Worm (Caenorhabditis elegans) whole organism, late embryonic: Measurements from ENCODE around the gene srp-1.

ENCODE experiments used
- F13H6.1 ChIP-seq: sonication (generic microtip); optimal IDR thresholded peaks from 2 replicates; lab custom pipeline; 2016; ENCODE audit warnings: missing genetic modification characterization, missing compliant biosample characterization
- K02D7.2 ChIP-seq: sonication (generic microtip); optimal IDR thresholded peaks from 2 replicates; lab custom pipeline; 2017; ENCODE audit warnings: mild to moderate bottlenecking, missing genetic modification characterization, missing compliant biosample characterization
- K09A11.1 ChIP-seq: sonication (generic microtip); optimal IDR thresholded peaks from 2 replicates; lab custom pipeline; 2017; ENCODE audit warnings: antibody characterized with exemption, mild to moderate bottlenecking, missing genetic modification characterization, missing compliant biosample characterization; ENCODE audit not compliant: insufficient read depth
- T23F11.4 ChIP-seq: fragments of 200-800 bp; sonication (Bioruptor generic); optimal IDR thresholded peaks from 2 replicates; lab custom pipeline; 2018; ENCODE audit warnings: mild to moderate bottlenecking, missing genetic modification characterization, missing compliant biosample characterization
- ahr-1 ChIP-seq: sonication (generic microtip); optimal IDR thresholded peaks from 2 replicates; lab custom pipeline; 2016; ENCODE audit warnings: missing genetic modification characterization, missing compliant biosample characterization
- ama-1 ChIP-seq: fragments of 150-350 bp; optimal IDR thresholded peaks from 2 replicates; lab custom pipeline; 2014
- ceh-14 ChIP-seq: sonication (generic microtip); optimal IDR thresholded peaks from 2 replicates; lab custom pipeline; 2016; ENCODE audit warnings: missing genotype, missing genetic modification characterization, missing compliant biosample characterization
- ceh-18 ChIP-seq: sonication (generic microtip); optimal IDR thresholded peaks from 2 replicates; lab custom pipeline; 2016; ENCODE audit warnings: missing genetic modification characterization, missing compliant biosample characterization
- ceh-22 ChIP-seq: sonication (generic microtip); optimal IDR thresholded peaks from 2 replicates; lab custom pipeline; 2017; ENCODE audit warnings: missing biosample characterization, missing genetic modification characterization
- ceh-30 ChIP-seq: fragments of 150-350 bp; optimal IDR thresholded peaks from 2 replicates; lab custom pipeline; 2014; ENCODE audit warnings: missing biosample characterization, missing genetic modification characterization
- ceh-31 ChIP-seq: sonication (generic microtip); optimal IDR thresholded peaks from 2 replicates; lab custom pipeline; 2016; ENCODE audit warnings: missing genetic modification characterization, missing compliant biosample characterization
- ceh-45 ChIP-seq: fragments of 200-800 bp; sonication (Bioruptor generic); IDR thresholded peaks from 2 replicates; pipeline ENCODE4 v1.3.6; 2022; ENCODE audit warnings: missing genetic modification reagents, missing genetic modification characterization, missing compliant biosample characterization
- ceh-48 ChIP-seq: sonication (generic microtip); optimal IDR thresholded peaks from 2 replicates; lab custom pipeline; 2016; ENCODE audit warnings: missing genetic modification characterization, inconsistent platforms, missing compliant biosample characterization
- ceh-9 ChIP-seq: sonication (generic microtip); optimal IDR thresholded peaks from 2 replicates; lab custom pipeline; 2016; ENCODE audit warnings: mild to moderate bottlenecking, missing genetic modification characterization, inconsistent platforms, missing compliant biosample characterization
- che-1 ChIP-seq: sonication (generic microtip); optimal IDR thresholded peaks from 2 replicates; lab custom pipeline; 2016; ENCODE audit warnings: mild to moderate bottlenecking, missing genetic modification characterization, missing compliant biosample characterization
- dve-1 ChIP-seq: sonication (generic microtip); optimal IDR thresholded peaks from 2 replicates; lab custom pipeline; 2017; ENCODE audit warnings: antibody characterized with exemption, mild to moderate bottlenecking, missing genetic modification characterization, missing compliant biosample characterization
- elt-4 ChIP-seq: sonication (generic microtip); optimal IDR thresholded peaks from 2 replicates; lab custom pipeline; 2016; ENCODE audit warnings: missing genetic modification characterization, missing compliant biosample characterization
- fax-1 ChIP-seq: sonication (generic microtip); optimal IDR thresholded peaks from 2 replicates; lab custom pipeline; 2016; ENCODE audit warnings: missing genotype, missing genetic modification characterization, missing compliant biosample characterization
- gmeb-2 ChIP-seq: sonication (generic microtip); optimal IDR thresholded peaks from 2 replicates; lab custom pipeline; 2016; ENCODE audit warnings: missing genetic modification characterization, inconsistent platforms, missing compliant biosample characterization
- hlh-13 ChIP-seq: fragments of 200-800 bp; sonication (Bioruptor generic); optimal IDR thresholded peaks from 2 replicates; lab custom pipeline; 2018; ENCODE audit warnings: mild to moderate bottlenecking, missing genetic modification characterization, missing compliant biosample characterization
- hlh-30 ChIP-seq: sonication (generic microtip); optimal IDR thresholded peaks from 2 replicates; lab custom pipeline; 2017; ENCODE audit warnings: antibody characterized with exemption, missing genetic modification characterization, missing compliant biosample characterization; ENCODE audit not compliant: insufficient read depth
- hlh-6 ChIP-seq: sonication (generic microtip); optimal IDR thresholded peaks from 2 replicates; lab custom pipeline; 2016; ENCODE audit warnings: missing genotype, missing genetic modification characterization, missing compliant biosample characterization
- lim-6 ChIP-seq: sonication (generic microtip); optimal IDR thresholded peaks from 2 replicates; lab custom pipeline; 2016; ENCODE audit warnings: missing genetic modification characterization, missing compliant biosample characterization
- madf-2 ChIP-seq: sonication (generic microtip); optimal IDR thresholded peaks from 2 replicates; lab custom pipeline; 2017; ENCODE audit warnings: missing genetic modification characterization, missing compliant biosample characterization
- mec-3 ChIP-seq: sonication (generic microtip); optimal IDR thresholded peaks from 2 replicates; lab custom pipeline; 2016; ENCODE audit warnings: borderline replicate concordance, missing genetic modification characterization, missing compliant biosample characterization
- nfya-1 ChIP-seq: sonication (generic microtip); optimal IDR thresholded peaks from 2 replicates; lab custom pipeline; 2017; ENCODE audit warnings: missing genetic modification characterization, mild to moderate bottlenecking, missing compliant biosample characterization, antibody characterized with exemption, moderate library complexity
- npax-4 ChIP-seq: sonication (generic microtip); optimal IDR thresholded peaks from 2 replicates; lab custom pipeline; 2016; ENCODE audit warnings: missing genetic modification characterization, missing compliant biosample characterization
- pha-2 ChIP-seq: sonication (generic microtip); optimal IDR thresholded peaks from 2 replicates; lab custom pipeline; 2017; ENCODE audit warnings: mild to moderate bottlenecking, missing genetic modification characterization, missing compliant biosample characterization
- pqm-1 ChIP-seq: sonication (generic microtip); optimal IDR thresholded peaks from 2 replicates; lab custom pipeline; 2016; ENCODE audit warnings: missing genetic modification characterization, missing compliant biosample characterization
- pros-1 ChIP-seq: fragments of 150-350 bp; optimal IDR thresholded peaks from 2 replicates; lab custom pipeline; 2014; ENCODE audit warnings: missing biosample characterization, missing genetic modification reagents, missing genetic modification characterization
- ref-2 ChIP-seq: sonication (generic microtip); optimal IDR thresholded peaks from 2 replicates; lab custom pipeline; 2016; ENCODE audit warnings: missing genetic modification characterization, missing compliant biosample characterization
- rnt-1 ChIP-seq: sonication (generic microtip); optimal IDR thresholded peaks from 2 replicates; lab custom pipeline; 2016; ENCODE audit warnings: missing genetic modification characterization, missing compliant biosample characterization
- sdc-2 ChIP-seq: sonication (generic microtip); optimal IDR thresholded peaks from 2 replicates; lab custom pipeline; 2016; ENCODE audit warnings: missing genotype, missing genetic modification characterization, missing compliant biosample characterization
- sox-4 ChIP-seq: sonication (generic microtip); optimal IDR thresholded peaks from 2 replicates; lab custom pipeline; 2017; ENCODE audit warnings: mild to moderate bottlenecking, missing genetic modification characterization, inconsistent platforms, missing compliant biosample characterization
- syd-9 ChIP-seq: sonication (generic microtip); optimal IDR thresholded peaks from 2 replicates; lab custom pipeline; 2016; ENCODE audit warnings: mild to moderate bottlenecking, missing genetic modification characterization, moderate library complexity, missing compliant biosample characterization
- tbx-7 ChIP-seq: sonication (generic microtip); optimal IDR thresholded peaks from 2 replicates; lab custom pipeline; 2016; ENCODE audit warnings: missing genotype, missing genetic modification characterization, missing compliant biosample characterization
- ttx-3 ChIP-seq: sonication (generic microtip); optimal IDR thresholded peaks from 2 replicates; lab custom pipeline; 2016; ENCODE audit warnings: missing genetic modification reagents, missing genetic modification characterization, missing compliant biosample characterization
- ztf-16 ChIP-seq: sonication (generic microtip); optimal IDR thresholded peaks from 2 replicates; lab custom pipeline; 2017; ENCODE audit warnings: missing genetic modification characterization, missing compliant biosample characterization

srp-1 gene

DNA sequence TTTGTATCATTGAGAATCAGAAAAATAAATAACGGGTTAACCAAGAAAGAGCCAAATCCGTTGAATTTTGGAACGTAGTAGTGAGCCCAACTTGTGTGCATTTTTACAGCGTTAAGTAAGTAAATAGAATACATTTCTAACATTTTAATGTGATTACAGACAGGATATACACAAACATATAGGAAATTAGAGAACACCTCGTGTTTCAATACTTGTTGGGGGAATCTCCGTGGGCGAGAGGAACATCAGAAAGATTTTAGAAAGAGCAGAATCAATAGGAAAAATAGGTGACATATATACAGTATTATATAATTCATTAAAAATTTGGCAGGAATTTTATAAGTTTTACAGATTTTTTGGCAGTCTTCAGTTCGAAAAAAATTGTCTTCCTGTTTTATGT lies 14.3 kb upstream of the srp-1 start, which contains the start of gene srj-24:
Gene srj-24 (minus strand): TSS at position 101 of the 400 bp plus-strand sequence.
- no peak for TF ChIP-seq dve-1 (tag; lab: Kevin White, UChicago)
- TF ChIP-seq fax-1 (tag; lab: Kevin White, UChicago) = no peak
- no peak for TF ChIP-seq ceh-22
- no peak for TF ChIP-seq lim-6

DNA sequence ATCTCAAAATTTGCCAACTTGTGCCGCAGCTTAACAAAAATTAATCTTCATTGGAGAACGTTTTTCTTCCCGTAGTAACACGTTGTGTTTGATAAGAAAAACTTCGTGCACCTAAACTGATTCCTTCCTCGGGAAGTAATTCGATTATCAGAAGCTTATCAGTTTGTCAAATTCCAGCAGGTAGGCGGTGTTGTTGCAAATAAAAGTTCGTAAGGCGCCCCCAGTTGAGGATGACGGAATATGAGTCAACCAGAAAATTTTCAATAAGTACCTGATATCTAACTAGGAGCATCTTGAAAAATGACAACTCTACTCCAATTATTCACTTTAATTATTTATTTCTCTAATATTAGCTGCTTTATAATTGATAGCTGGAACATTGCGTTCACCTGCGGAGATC lies 11.3 kb upstream of the srp-1 start, which contains the start of gene C05E4.7:
Gene C05E4.7 (plus strand): TSS at position 301 of the 400 bp plus-strand sequence.
- TF ChIP-seq K02D7.2 (tag; lab: Kevin White, UChicago) = no peak
- TF ChIP-seq pha-2 (tag; lab: Kevin White, UChicago) = no peak
- TF ChIP-seq ceh-48 (tag; lab: Kevin White, UChicago) = no peak
- TF ChIP-seq ztf-16 (tag; lab: Kevin White, UChicago) = no peak
- TF ChIP-seq syd-9 (tag; lab: Kevin White, UChicago) = no peak
- TF ChIP-seq rnt-1 = no peak
- no peak for TF ChIP-seq ttx-3 (tag; lab: Kevin White, UChicago)

DNA sequence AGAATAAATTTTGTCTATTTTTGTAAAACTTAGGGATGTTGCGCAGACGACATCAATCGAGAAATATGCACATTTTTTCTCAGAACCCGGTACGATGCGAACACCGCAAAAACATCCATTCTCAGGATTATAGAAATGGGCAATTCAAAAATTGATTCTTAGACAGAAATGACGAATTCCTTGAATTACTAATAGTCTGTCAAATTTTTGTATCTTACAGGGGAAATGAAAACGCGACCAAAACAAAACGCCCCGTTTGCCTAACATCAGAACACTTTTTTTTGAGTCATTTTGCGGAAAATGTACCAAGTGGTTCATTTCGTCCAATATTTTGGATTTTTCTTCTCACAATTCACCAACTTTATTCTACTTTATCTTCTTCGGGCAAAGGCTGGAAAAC lies 9.7 kb upstream of the srp-1 start, which contains the start of gene str-134:
Gene str-134 (plus strand): TSS at position 301 of the 400 bp plus-strand sequence.
- TF ChIP-seq npax-4 (tag; lab: Kevin White, UChicago) (no peak), lim-6 (no peak), che-1 (tag; lab: Kevin White, UChicago) (no peak), ref-2 (no peak), ahr-1 (tag; lab: Kevin White, UChicago) (no peak), mec-3 (tag; lab: Kevin White, UChicago) (no peak), K09A11.1 (no peak), ttx-3 (tag; lab: Kevin White, UChicago) (no peak), ceh-18 (tag; lab: Kevin White, UChicago) (no peak), tbx-7 (tag; lab: Kevin White, UChicago) (no peak)

DNA sequence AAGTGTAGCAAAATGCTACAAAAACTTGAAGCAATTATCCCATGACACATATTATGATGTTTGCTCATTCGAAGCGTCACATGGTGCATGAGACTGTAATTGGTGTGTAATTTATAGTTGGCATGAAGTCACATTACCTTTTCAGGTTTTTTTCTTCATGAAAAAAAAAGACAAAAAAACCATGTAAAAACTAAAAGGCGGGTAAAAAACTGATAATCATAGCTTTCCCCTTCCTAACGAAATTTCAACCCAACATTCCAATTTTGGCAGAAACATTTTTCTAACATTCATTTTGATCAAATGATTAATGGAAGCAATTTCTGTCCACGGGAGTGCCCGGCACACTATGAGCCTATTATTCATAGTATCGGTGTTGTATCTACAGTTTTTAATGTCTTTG lies 5.0 kb upstream of the srp-1 start, which contains the start of gene sri-4:
Gene sri-4 (plus strand): TSS at position 301 of the 400 bp plus-strand sequence.
- TF ChIP-seq pqm-1 (no peak), hlh-6 (tag; lab: Kevin White, UChicago) (no peak), T23F11.4 (no peak), ahr-1 (tag; lab: Kevin White, UChicago) (no peak), ama-1 (lab: Kevin White, UChicago) (no peak), tbx-7 (tag; lab: Kevin White, UChicago) (no peak), ceh-45 (no peak), K09A11.1 (no peak), hlh-30 (tag; lab: Kevin White, UChicago) (no peak)

DNA sequence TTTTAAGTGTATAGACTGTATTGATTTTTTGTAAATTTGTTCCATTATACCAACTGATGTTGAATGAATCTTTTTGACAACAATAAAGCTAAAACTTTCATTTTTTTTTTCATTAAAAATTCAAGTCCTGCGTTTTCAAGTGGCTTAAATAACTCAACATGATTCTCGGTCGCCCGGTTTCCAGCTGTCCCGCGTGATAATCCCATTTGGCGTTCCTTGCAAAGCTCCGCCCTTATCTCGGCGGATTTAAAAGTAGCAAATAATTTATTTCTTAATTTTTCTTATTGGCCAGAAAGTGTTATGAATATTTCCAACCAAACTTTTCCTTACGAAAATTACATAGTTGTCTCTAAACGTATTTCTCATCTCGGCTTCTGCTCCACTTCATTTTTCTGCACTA lies 3.1 kb downstream of the srp-1 start, which contains the start of gene str-20:
Gene str-20 (plus strand): TSS at position 301 of the 400 bp plus-strand sequence.
- TF ChIP-seq sdc-2 (tag; lab: Kevin White, UChicago) = no peak
- no peak for TF ChIP-seq T23F11.4
- no peak for TF ChIP-seq hlh-13 (GFP tag; lab: Kevin White, UChicago)
- TF ChIP-seq gmeb-2 (tag; lab: Kevin White, UChicago) = no peak
- TF ChIP-seq ceh-30 = no peak
- TF ChIP-seq F13H6.1 (tag; lab: Kevin White, UChicago) = no peak
- TF ChIP-seq madf-2 (tag; lab: Kevin White, UChicago) = no peak
- no peak for TF ChIP-seq ceh-9 (tag; lab: Kevin White, UChicago)
- no peak for TF ChIP-seq mec-3 (tag; lab: Kevin White, UChicago)
- TF ChIP-seq nfya-1 (tag; lab: Kevin White, UChicago) = no peak
- TF ChIP-seq ceh-31 (tag; lab: Kevin White, UChicago) = no peak
- no peak for TF ChIP-seq npax-4 (tag; lab: Kevin White, UChicago)
- TF ChIP-seq sox-4 (tag; lab: Kevin White, UChicago) = no peak
- TF ChIP-seq ceh-45 = no peak
- TF ChIP-seq ceh-14 (tag; lab: Kevin White, UChicago) = no peak
- no peak for TF ChIP-seq pros-1 (tag; lab: Kevin White, UChicago)
- no peak for TF ChIP-seq elt-4 (tag; lab: Kevin White, UChicago)
